Fruit fly (Drosophila melanogaster): ENCODE measurements around the gene bou.

bou gene

dm6 chrX:6969364-6970137 is 16.7 kb upstream of the bou start, which contains the start of gene CG4586 (continued):
- TF ChIP-seq CG18619 (GFP tag; optimal IDR thresholded peaks at IDR 0.05): peak; percentile 93
- TF ChIP-seq CG3995 (GFP tag; optimal IDR thresholded peaks at IDR 0.05): peak; percentile 80
- TF ChIP-seq CG17829 (tag; optimal IDR thresholded peaks at IDR 0.05): peak; percentile 91
- TF ChIP-seq en (GFP tag; optimal IDR thresholded peaks at IDR 0.05): peak; percentile 93
- TF ChIP-seq CG3065 (GFP tag; optimal IDR thresholded peaks at IDR 0.05): peak; percentile 90
- TF ChIP-seq tin (GFP tag; optimal IDR thresholded peaks at IDR 0.05): peak; percentile 91
- TF ChIP-seq CG8359 (GFP tag; optimal IDR thresholded peaks at IDR 0.05; ENCODE audit: borderline replicate concordance): peak; percentile 72
- peak; percentile 82 for TF ChIP-seq Taf1 (GFP tag; IDR thresholded peaks at IDR 0.05)
- peak; percentile 97 for TF ChIP-seq CHES-1-like (GFP tag; optimal IDR thresholded peaks at IDR 0.05)
- peak; percentile 96 for TF ChIP-seq schlank (tag; optimal IDR thresholded peaks at IDR 0.05)
- TF ChIP-seq CG9797 (GFP tag; optimal IDR thresholded peaks at IDR 0.05): peak; percentile 22
- peak; percentile 91 for TF ChIP-seq CG12104 (GFP tag; optimal IDR thresholded peaks at IDR 0.05)
- peak; percentile 58; the same call in 1 of the 2 replicates for TF ChIP-seq Lim3 (GFP tag; IDR thresholded peaks at IDR 0.05)
- peak; percentile 80 for TF ChIP-seq CG17912 (GFP tag; optimal IDR thresholded peaks at IDR 0.05)
- TF ChIP-seq CG1792 (GFP tag; optimal IDR thresholded peaks at IDR 0.05): peak; percentile 92
- TF ChIP-seq CG4328 (GFP tag; optimal IDR thresholded peaks at IDR 0.05): peak; percentile 85
- peak; percentile 92 for TF ChIP-seq slp2 (GFP tag; optimal IDR thresholded peaks at IDR 0.05)
- TF ChIP-seq tna (GFP tag; IDR thresholded peaks at IDR 0.05; ENCODE audit: partially characterized antibody): no peak
- TF ChIP-seq bigmax (GFP tag; optimal IDR thresholded peaks at IDR 0.05): peak; percentile 69
- TF ChIP-seq CG11560 (tag; IDR thresholded peaks at IDR 0.05): peak; percentile 53; the same call in 1 of the 3 replicates
- TF ChIP-seq esg (GFP tag; conservative IDR thresholded peaks at IDR 0.05): peak; percentile 85
- peak; percentile 79 for TF ChIP-seq danr (GFP tag; IDR thresholded peaks at IDR 0.05)
- peak; percentile 88 for TF ChIP-seq CG9932 (GFP tag; IDR thresholded peaks at IDR 0.05)
- peak; percentile 93 for TF ChIP-seq wdn (GFP tag; IDR thresholded peaks at IDR 0.05)
- TF ChIP-seq PHDP (tag; optimal IDR thresholded peaks at IDR 0.05): peak; percentile 98
- peak; percentile 84 for TF ChIP-seq CG3847 (GFP tag; IDR thresholded peaks at IDR 0.05)
- TF ChIP-seq toy (GFP tag; IDR thresholded peaks at IDR 0.05): peak; percentile 81
- TF ChIP-seq CG17186 (GFP tag; optimal IDR thresholded peaks at IDR 0.05): peak; percentile 69
- TF ChIP-seq org-1 (GFP tag; optimal IDR thresholded peaks at IDR 0.05): peak; percentile 94
- peak; percentile 91 for TF ChIP-seq ken (GFP tag; IDR thresholded peaks at IDR 0.05)
- peak; percentile 81; the same call in 1 of the 2 replicates for TF ChIP-seq dati (GFP tag; IDR thresholded peaks at IDR 0.05)
- TF ChIP-seq maf-S (GFP tag; optimal IDR thresholded peaks at IDR 0.05): peak; percentile 94
- TF ChIP-seq Aef1 (GFP tag; IDR thresholded peaks at IDR 0.05): peak; percentile 85
- peak; percentile 90 for TF ChIP-seq CG9817 (tag; optimal IDR thresholded peaks at IDR 0.05)
- no peak for TF ChIP-seq zf30C (GFP tag; optimal IDR thresholded peaks at IDR 0.05)
- TF ChIP-seq CG9876 (GFP tag; optimal IDR thresholded peaks at IDR 0.05): peak; percentile 89
- peak; percentile 96 for TF ChIP-seq CG17568 (GFP tag; optimal IDR thresholded peaks at IDR 0.05)
- TF ChIP-seq CG17802 (tag; optimal IDR thresholded peaks at IDR 0.05): peak; percentile 80
- peak; percentile 85 for TF ChIP-seq ewg (GFP tag; optimal IDR thresholded peaks at IDR 0.05)
- TF ChIP-seq otp (GFP tag; IDR thresholded peaks at IDR 0.05): peak; percentile 96
- peak; percentile 62 for TF ChIP-seq Neu2 (GFP tag; optimal IDR thresholded peaks at IDR 0.05; ENCODE audit: borderline replicate concordance)
- peak; percentile 90 for TF ChIP-seq tx (GFP tag; optimal IDR thresholded peaks at IDR 0.05)
- no peak for TF ChIP-seq HLH4C (GFP tag; IDR thresholded peaks at IDR 0.05; ENCODE audit: partially characterized antibody)
- TF ChIP-seq tup (GFP tag; optimal IDR thresholded peaks at IDR 0.05): peak; percentile 94
- peak; percentile 96 for TF ChIP-seq HLH54F (GFP tag; optimal IDR thresholded peaks at IDR 0.05)
- TF ChIP-seq NFAT (GFP tag; IDR thresholded peaks at IDR 0.05): peak; percentile 91
- TF ChIP-seq yki (optimal IDR thresholded peaks at IDR 0.05): no peak
- TF ChIP-seq Oaz (GFP tag; IDR thresholded peaks at IDR 0.05): peak; percentile 81
- TF ChIP-seq al (GFP tag; IDR thresholded peaks at IDR 0.05): peak; percentile 85
- TF ChIP-seq CG10147 (GFP tag; optimal IDR thresholded peaks at IDR 0.05): peak; percentile 96
